Worm (Caenorhabditis elegans): Measurements from ENCODE around the gene srw-79.

The srw-79 gene

ce11 chrII:2992300-2992699 is 45.8 kb downstream of the srw-79 start:
- TF ChIP-seq spr-3 (GFP tag; optimal IDR thresholded peaks at IDR 0.05) = no peak
- TF ChIP-seq mes-2 (tag; optimal IDR thresholded peaks at IDR 0.05; ENCODE audit: poor library complexity, severe bottlenecking) = peak; percentile 53

- no peak for TF ChIP-seq nhr-28 (tag; optimal IDR thresholded peaks at IDR 0.05)
- TF ChIP-seq aha-1 (tag) = peak; percentile 77
- TF ChIP-seq mep-1 (tag; optimal IDR thresholded peaks at IDR 0.05) = no peak
- no peak for TF ChIP-seq lin-1 (GFP tag; IDR thresholded peaks at IDR 0.05)
- TF ChIP-seq cey-2 (tag; optimal IDR thresholded peaks at IDR 0.05; ENCODE audit: borderline replicate concordance, insufficient read depth) = no peak
- 0 out of 2 replicates have a peak, but pooled peaks have one; percentile 10 for TF ChIP-seq ceh-20 (GFP tag; IDR thresholded peaks at IDR 0.05)
- TF ChIP-seq dmd-6 (GFP tag; IDR thresholded peaks at IDR 0.05) = no peak
- TF ChIP-seq Y75B8A.6 (GFP tag; IDR thresholded peaks at IDR 0.05) = no peak
- no peak for TF ChIP-seq duxl-1 (tag; optimal IDR thresholded peaks at IDR 0.05; ENCODE audit: poor library complexity)
- no peak for TF ChIP-seq attf-4 (tag; optimal IDR thresholded peaks at IDR 0.05)
- TF ChIP-seq Y5F2A.4 (GFP tag; optimal IDR thresholded peaks at IDR 0.05) = no peak
- no peak for TF ChIP-seq spr-1 (tag; optimal IDR thresholded peaks at IDR 0.05)
- no peak for TF ChIP-seq jun-1 (tag; optimal IDR thresholded peaks at IDR 0.05)
- no peak for TF ChIP-seq D1046.2 (GFP tag; IDR thresholded peaks at IDR 0.05)
- TF ChIP-seq nhr-237 (tag; optimal IDR thresholded peaks at IDR 0.05) = no peak
- no peak for TF ChIP-seq F26F4.8 (GFP tag; conservative IDR thresholded peaks at IDR 0.05)
- TF ChIP-seq mes-2 (tag; optimal IDR thresholded peaks at IDR 0.05; ENCODE audit: poor library complexity, severe bottlenecking) = no peak
- TF ChIP-seq fos-1 (tag; optimal IDR thresholded peaks at IDR 0.05) = no peak
These were observed 48.3 kb downstream of the srw-79 start for ce11 chrII:2994590-2995392.

ce11 chrII:2996721-2997120 is 50.2 kb downstream of the srw-79 start, which contains the start of gene lido-8:
Gene lido-8 (plus strand): TSS chrII:2997021.
- TF ChIP-seq F37D6.2 (tag; optimal IDR thresholded peaks at IDR 0.05) (no peak), aha-1 (tag) (peak; percentile 52)

Data from whole organism, L4 larva.